Fruit fly (Drosophila melanogaster): Measurements from ENCODE around the gene CG15824.

The CG15824 gene

dm6 chr2L:852647-853111 is 32.3 kb downstream of the CG15824 start, which contains the start of the genes CG4291 and kraken (continued):
- peak; percentile 15 for TF ChIP-seq CG12942 (GFP tag; optimal IDR thresholded peaks at IDR 0.05)
- TF ChIP-seq ash1 (GFP tag; optimal IDR thresholded peaks at IDR 0.05) = peak; percentile 14
- TF ChIP-seq CG32772 (GFP tag; IDR thresholded peaks at IDR 0.05) = 0 out of 2 replicates have a peak, but pooled peaks have one; percentile 30
- no peak for TF ChIP-seq cg (GFP tag; optimal IDR thresholded peaks at IDR 0.05)
- TF ChIP-seq psq (GFP tag; optimal IDR thresholded peaks at IDR 0.05) = no peak
- peak; percentile 50 for TF ChIP-seq stwl (tag; optimal IDR thresholded peaks at IDR 0.05)
- peak; percentile 42; the same call in 2 of the 3 replicates for TF ChIP-seq CG14050 (GFP tag; IDR thresholded peaks at IDR 0.05)
- peak; percentile 73 for TF ChIP-seq nerfin-1 (tag; optimal IDR thresholded peaks at IDR 0.05)
- TF ChIP-seq Ssrp (tag; optimal IDR thresholded peaks at IDR 0.05) = peak; percentile 2
- TF ChIP-seq CG10543 (GFP tag; optimal IDR thresholded peaks at IDR 0.05) = peak; percentile 87
- no peak for TF ChIP-seq GATAe (GFP tag; conservative IDR thresholded peaks at IDR 0.05)
- no peak for TF ChIP-seq CG15073 (GFP tag; optimal IDR thresholded peaks at IDR 0.05)
- TF ChIP-seq CG1603 (tag; optimal IDR thresholded peaks at IDR 0.05) = peak; percentile 81
- TF ChIP-seq amos (GFP tag; IDR thresholded peaks at IDR 0.05; ENCODE audit: partially characterized antibody) = peak; percentile 36; the same call in 1 of the 2 replicates
- peak; percentile 32 for TF ChIP-seq CG18262 (tag; optimal IDR thresholded peaks at IDR 0.05)
- TF ChIP-seq B-H1 (GFP tag; IDR thresholded peaks at IDR 0.05) = no peak; the same call in 2 of the 3 replicates
- TF ChIP-seq CG2678 (tag; optimal IDR thresholded peaks at IDR 0.05) = peak; percentile 59
- TF ChIP-seq CG17612 (GFP tag; IDR thresholded peaks at IDR 0.05) = peak; percentile 31; the same call in 1 of the 2 replicates
- peak; percentile 13 for TF ChIP-seq Fer2 (tag; optimal IDR thresholded peaks at IDR 0.05)
- peak; percentile 9 for TF ChIP-seq lbe (GFP tag; optimal IDR thresholded peaks at IDR 0.05)
- peak; percentile 68 for TF ChIP-seq Bgb (GFP tag; IDR thresholded peaks at IDR 0.05; ENCODE audit: partially characterized antibody)
- peak; percentile 66 for TF ChIP-seq CG30403 (GFP tag; optimal IDR thresholded peaks at IDR 0.05)
- no peak for TF ChIP-seq NK7.1 (GFP tag; optimal IDR thresholded peaks at IDR 0.05)
- peak; percentile 59 for TF ChIP-seq CG3163 (GFP tag; optimal IDR thresholded peaks at IDR 0.05)
- no peak for TF ChIP-seq luna (GFP tag; optimal IDR thresholded peaks at IDR 0.05)
- no peak for TF ChIP-seq CG7928 (GFP tag; optimal IDR thresholded peaks at IDR 0.05)
- TF ChIP-seq disco-r (GFP tag; optimal IDR thresholded peaks at IDR 0.05) = no peak
- peak; percentile 67 for TF ChIP-seq wdn (GFP tag; IDR thresholded peaks at IDR 0.05)
- TF ChIP-seq CG15011 (GFP tag; optimal IDR thresholded peaks at IDR 0.05) = no peak
- TF ChIP-seq jigr1 (GFP tag; IDR thresholded peaks at IDR 0.05) = no peak
- TF ChIP-seq dmrt11E (tag; optimal IDR thresholded peaks at IDR 0.05) = peak; percentile 6
- TF ChIP-seq CG3847 (GFP tag; IDR thresholded peaks at IDR 0.05) = peak; percentile 77
- no peak for TF ChIP-seq pb (GFP tag; optimal IDR thresholded peaks at IDR 0.05)
- no peak for TF ChIP-seq gt (GFP tag; IDR thresholded peaks at IDR 0.05)
- peak; percentile 49 for TF ChIP-seq CG6765 (GFP tag; optimal IDR thresholded peaks at IDR 0.05)
- peak; percentile 22 for TF ChIP-seq salm (tag; optimal IDR thresholded peaks at IDR 0.05)
- no peak for TF ChIP-seq otp (GFP tag; IDR thresholded peaks at IDR 0.05)
- TF ChIP-seq CG12744 (GFP tag; optimal IDR thresholded peaks at IDR 0.05) = peak; percentile 43
- no peak for TF ChIP-seq Sox100B (GFP tag; optimal IDR thresholded peaks at IDR 0.05)
- TF ChIP-seq B-H2 (GFP tag; optimal IDR thresholded peaks at IDR 0.05) = peak; percentile 85
- peak; percentile 61 for TF ChIP-seq Myb (GFP tag; optimal IDR thresholded peaks at IDR 0.05)
- peak; percentile 43 for TF ChIP-seq Fer3 (tag; optimal IDR thresholded peaks at IDR 0.05)
- no peak for TF ChIP-seq jumu (GFP tag; optimal IDR thresholded peaks at IDR 0.05)
- TF ChIP-seq CG8944 (GFP tag; optimal IDR thresholded peaks at IDR 0.05) = peak; percentile 43
- peak; percentile 70 for TF ChIP-seq NfI (GFP tag; optimal IDR thresholded peaks at IDR 0.05)
- TF ChIP-seq HLH3B (GFP tag; IDR thresholded peaks at IDR 0.05) = peak; percentile 22; the same call in 1 of the 2 replicates
- TF ChIP-seq ftz-f1 (GFP tag; optimal IDR thresholded peaks at IDR 0.05) = peak; percentile 57
- no peak for TF ChIP-seq br (optimal IDR thresholded peaks at IDR 0.05)
- TF ChIP-seq nerfin-2 (GFP tag; IDR thresholded peaks at IDR 0.05; ENCODE audit: partially characterized antibody) = 0 out of 2 replicates have a peak, but pooled peaks have one; percentile 31
- peak; percentile 6; the same call in 1 of the 2 replicates for TF ChIP-seq peb (GFP tag; IDR thresholded peaks at IDR 0.05)
- TF ChIP-seq az2 (GFP tag; optimal IDR thresholded peaks at IDR 0.05) = peak; percentile 48
